Fruit fly (Drosophila melanogaster) whole organism, embryonic: Measurements from ENCODE around the gene stet.
A peak's percentile ranks its signal among the peaks of the same experiment; 100 is the strongest.

Source experiments
- Abd-B ChIP-seq: fragments of 200-800 bp; sonication (Bioruptor generic); optimal IDR thresholded peaks from 2 replicates; lab custom pipeline; 2018; ENCODE audit warnings: missing biosample characterization, mild to moderate bottlenecking, missing genetic modification characterization, moderate library complexity
- Atf3 ChIP-seq: fragments of 200-800 bp; sonication (Bioruptor generic); optimal IDR thresholded peaks from 3 replicates; lab custom pipeline; 2016; ENCODE audit warnings: missing biosample characterization, missing genetic modification characterization
- Blimp-1 ChIP-seq: fragments of 200-800 bp; sonication (Bioruptor generic); optimal IDR thresholded peaks from 3 replicates; lab custom pipeline; 2018; ENCODE audit warnings: missing biosample characterization, missing genetic modification characterization, mild to moderate bottlenecking, moderate library complexity, missing genetic modification reagents
- CG10267 ChIP-seq: fragments of 200-800 bp; sonication (Bioruptor generic); optimal IDR thresholded peaks from 2 replicates; lab custom pipeline; 2018; ENCODE audit warnings: missing biosample characterization, mild to moderate bottlenecking, missing genetic modification characterization, moderate library complexity
- CG10959 ChIP-seq: fragments of 200-800 bp; sonication (Bioruptor generic); IDR thresholded peaks from 2 replicates; pipeline ENCODE4 v1.3.6; 2022; ENCODE audit warnings: missing biosample characterization, missing genetic modification characterization
- CG11723 ChIP-seq: fragments of 200-800 bp; sonication (Bioruptor generic); optimal IDR thresholded peaks from 2 replicates; lab custom pipeline; 2017; ENCODE audit warnings: missing biosample characterization, mild to moderate bottlenecking, missing genetic modification characterization
- CG12219 ChIP-seq: fragments of 200-800 bp; sonication (Bioruptor generic); optimal IDR thresholded peaks from 3 replicates; lab custom pipeline; 2018; ENCODE audit warnings: missing biosample characterization, mild to moderate bottlenecking, missing genetic modification characterization
- CG16813 ChIP-seq: fragments of 200-800 bp; sonication (Bioruptor generic); IDR thresholded peaks from 3 replicates; pipeline ENCODE4 v1.3.6; 2022; ENCODE audit warnings: missing biosample characterization, missing genetic modification characterization; ENCODE audit not compliant: partially characterized antibody
- CG17359 ChIP-seq: fragments of 200-800 bp; sonication (Bioruptor generic); optimal IDR thresholded peaks from 3 replicates; lab custom pipeline; 2018; ENCODE audit warnings: missing biosample characterization, mild to moderate bottlenecking, missing genetic modification characterization, moderate library complexity
- CG18476 ChIP-seq: fragments of 200-800 bp; sonication (Bioruptor generic); optimal IDR thresholded peaks from 2 replicates; lab custom pipeline; 2016; ENCODE audit warnings: missing biosample characterization, mild to moderate bottlenecking, missing genetic modification characterization
- CG3163 ChIP-seq: fragments of 200-800 bp; sonication (Bioruptor generic); optimal IDR thresholded peaks from 3 replicates; lab custom pipeline; 2016; ENCODE audit warnings: missing biosample characterization, missing genetic modification characterization
- CG32767 ChIP-seq: fragments of 200-800 bp; sonication (Bioruptor generic); IDR thresholded peaks from 2 replicates; pipeline ENCODE4 v1.3.6; 2022; ENCODE audit warnings: missing biosample characterization, missing genetic modification characterization
- CG32772 ChIP-seq: fragments of 200-800 bp; sonication (Bioruptor generic); IDR thresholded peaks from 2 replicates; pipeline ENCODE4 v1.3.6; 2022; ENCODE audit warnings: missing biosample characterization, missing genetic modification characterization
- CG3838 ChIP-seq: fragments of 200-800 bp; sonication (Bioruptor generic); optimal IDR thresholded peaks from 3 replicates; lab custom pipeline; 2016; ENCODE audit warnings: missing biosample characterization, missing genetic modification characterization
- CG3847 ChIP-seq: fragments of 200-800 bp; sonication (Bioruptor generic); IDR thresholded peaks from 2 replicates; pipeline ENCODE4 v1.3.6; 2022; ENCODE audit warnings: missing biosample characterization, missing genetic modification characterization
- CG5180 ChIP-seq: fragments of 200-800 bp; sonication (Bioruptor generic); optimal IDR thresholded peaks from 3 replicates; lab custom pipeline; 2017; ENCODE audit warnings: missing biosample characterization, missing genetic modification characterization, mild to moderate bottlenecking, moderate library complexity, missing genetic modification reagents
- CG7963 ChIP-seq: fragments of 200-800 bp; sonication (Bioruptor generic); IDR thresholded peaks from 3 replicates; pipeline ENCODE4 v1.3.6; 2022; ENCODE audit warnings: missing biosample characterization, missing genetic modification characterization; ENCODE audit not compliant: partially characterized antibody
- H15 ChIP-seq: fragments of 200-800 bp; sonication (Bioruptor generic); IDR thresholded peaks from 3 replicates; pipeline ENCODE4 v1.3.6; 2022; ENCODE audit warnings: missing biosample characterization, missing genetic modification characterization
- Hr51 ChIP-seq, 2 experiments: fragments of 200-800 bp; sonication (Bioruptor generic); optimal IDR thresholded peaks; 2 replicates in 1 of 2; 3 replicates in 1 of 2; lab custom pipeline; 2016 to 2018; ENCODE audit warnings: missing biosample characterization in 2 of 2, missing genetic modification characterization in 2 of 2, mild to moderate bottlenecking in 1 of 2, moderate library complexity in 1 of 2
- Hsf ChIP-seq: fragments of 200-800 bp; sonication (Bioruptor generic); optimal IDR thresholded peaks from 3 replicates; lab custom pipeline; 2016; ENCODE audit warnings: missing biosample characterization, missing genetic modification characterization
- NfI ChIP-seq: fragments of 200-800 bp; sonication (Bioruptor generic); optimal IDR thresholded peaks from 3 replicates; lab custom pipeline; 2018; ENCODE audit warnings: missing biosample characterization, mild to moderate bottlenecking, missing genetic modification characterization, moderate library complexity
- Taf1 ChIP-seq: fragments of 200-800 bp; sonication (Bioruptor generic); IDR thresholded peaks from 2 replicates; pipeline ENCODE4 v1.3.6; 2022; ENCODE audit warnings: missing biosample characterization, missing genetic modification characterization
- Vsx1 ChIP-seq: fragments of 200-800 bp; sonication (Bioruptor generic); optimal IDR thresholded peaks from 2 replicates; lab custom pipeline; 2017; ENCODE audit warnings: missing biosample characterization, mild to moderate bottlenecking, missing genetic modification characterization, missing genetic modification reagents
- Xbp1 ChIP-seq: fragments of 200-800 bp; sonication (Bioruptor generic); optimal IDR thresholded peaks from 3 replicates; lab custom pipeline; 2016; ENCODE audit warnings: missing biosample characterization, mild to moderate bottlenecking, missing genetic modification characterization
- caup ChIP-seq: fragments of 200-800 bp; sonication (Bioruptor generic); optimal IDR thresholded peaks from 3 replicates; lab custom pipeline; 2017; ENCODE audit warnings: missing biosample characterization, mild to moderate bottlenecking, missing genetic modification characterization, moderate library complexity; ENCODE audit not compliant: severe bottlenecking
- chif ChIP-seq, 2 experiments: fragments of 200-800 bp; sonication (Bioruptor generic); optimal IDR thresholded peaks; 3 replicates each; lab custom pipeline; 2016; ENCODE audit warnings: missing biosample characterization in 2 of 2, missing genetic modification characterization in 2 of 2
- chm ChIP-seq: fragments of 200-800 bp; sonication (Bioruptor generic); IDR thresholded peaks from 2 replicates; pipeline ENCODE4 v1.3.6; 2022; ENCODE audit warnings: missing biosample characterization, missing genetic modification characterization
- chn ChIP-seq: fragments of 200-800 bp; sonication (Bioruptor generic); optimal IDR thresholded peaks from 2 replicates; lab custom pipeline; 2016; ENCODE audit warnings: missing biosample characterization, missing genetic modification characterization
- ci ChIP-seq: fragments of 200-800 bp; sonication (Bioruptor generic); IDR thresholded peaks from 3 replicates; pipeline ENCODE4 v1.3.6; 2022; ENCODE audit warnings: missing biosample characterization, missing genetic modification characterization
- crol ChIP-seq: fragments of 200-800 bp; sonication (Bioruptor generic); IDR thresholded peaks from 2 replicates; pipeline ENCODE4 v1.3.6; 2022; ENCODE audit warnings: missing biosample characterization, missing genetic modification characterization
- dan ChIP-seq: fragments of 200-800 bp; sonication (Bioruptor generic); IDR thresholded peaks from 2 replicates; pipeline ENCODE4 v1.3.6; 2022; ENCODE audit warnings: missing biosample characterization, missing genetic modification characterization
- dmrt99B ChIP-seq: fragments of 200-800 bp; sonication (Bioruptor generic); optimal IDR thresholded peaks from 2 replicates; lab custom pipeline; 2018; ENCODE audit warnings: missing biosample characterization, mild to moderate bottlenecking, missing genetic modification characterization, moderate library complexity
- dpn ChIP-seq, 2 experiments: fragments of 200-800 bp; sonication (Bioruptor generic); optimal IDR thresholded peaks; 3 replicates each; lab custom pipeline; 2016; ENCODE audit warnings: missing biosample characterization in 2 of 2, missing genetic modification characterization in 2 of 2
- ewg ChIP-seq: fragments of 200-800 bp; sonication (Bioruptor generic); optimal IDR thresholded peaks from 3 replicates; lab custom pipeline; 2017; ENCODE audit warnings: mild to moderate bottlenecking, missing biosample characterization, missing genetic modification reagents, missing genetic modification characterization
- gce ChIP-seq: fragments of 200-800 bp; sonication (Bioruptor generic); IDR thresholded peaks from 3 replicates; pipeline ENCODE4 v1.3.6; 2022; ENCODE audit warnings: missing biosample characterization, missing genetic modification characterization
- gcm ChIP-seq: fragments of 200-800 bp; sonication (Bioruptor generic); optimal IDR thresholded peaks from 2 replicates; lab custom pipeline; 2019; ENCODE audit warnings: missing biosample characterization, mild to moderate bottlenecking, missing genetic modification characterization, moderate library complexity
- gem ChIP-seq: fragments of 200-800 bp; sonication (Bioruptor generic); optimal IDR thresholded peaks from 2 replicates; lab custom pipeline; 2019; ENCODE audit warnings: missing biosample characterization, mild to moderate bottlenecking, missing genetic modification characterization, moderate library complexity
- hth ChIP-seq: fragments of >200 bp; optimal IDR thresholded peaks from 2 replicates; lab custom pipeline; 2017; ENCODE audit warnings: inconsistent platforms
- jing ChIP-seq: fragments of 200-800 bp; sonication (Bioruptor generic); optimal IDR thresholded peaks from 2 replicates; lab custom pipeline; 2018; ENCODE audit warnings: missing biosample characterization, mild to moderate bottlenecking, missing genetic modification characterization
- lab ChIP-seq: fragments of 200-800 bp; sonication (Bioruptor generic); optimal IDR thresholded peaks from 3 replicates; lab custom pipeline; 2017; ENCODE audit warnings: missing biosample characterization, missing genetic modification characterization, mild to moderate bottlenecking, moderate library complexity, missing genetic modification reagents
- lola ChIP-seq, 3 experiments: fragments of >200 bp in 2 of 3; fragments of 200-800 bp in 1 of 3; sonication (Bioruptor generic) in 1 of 3; optimal IDR thresholded peaks; 2 replicates each; lab custom pipeline; 2017 to 2019; ENCODE audit warnings: missing biosample characterization in 3 of 3, missing genetic modification characterization in 3 of 3, mild to moderate bottlenecking in 1 of 3, moderate library complexity in 1 of 3
- nmo ChIP-seq: fragments of 200-800 bp; sonication (Bioruptor generic); optimal IDR thresholded peaks from 2 replicates; lab custom pipeline; 2018; ENCODE audit warnings: missing biosample characterization, mild to moderate bottlenecking, missing genetic modification characterization, moderate library complexity
- pho ChIP-seq: fragments of 200-800 bp; sonication (Bioruptor generic); optimal IDR thresholded peaks from 2 replicates; lab custom pipeline; 2016; ENCODE audit warnings: missing biosample characterization, missing genetic modification characterization
- row ChIP-seq: fragments of 200-800 bp; sonication (Bioruptor generic); IDR thresholded peaks from 3 replicates; pipeline ENCODE4 v1.3.6; 2022; ENCODE audit warnings: missing biosample characterization, missing genetic modification characterization
- shn ChIP-seq: fragments of 200-800 bp; sonication (Bioruptor generic); optimal IDR thresholded peaks from 3 replicates; lab custom pipeline; 2016; ENCODE audit warnings: missing biosample characterization, missing genetic modification characterization
- sob ChIP-seq: fragments of 200-800 bp; sonication (Bioruptor generic); IDR thresholded peaks from 2 replicates; pipeline ENCODE4 v1.3.6; 2022; ENCODE audit warnings: missing biosample characterization, missing genetic modification characterization
- sr ChIP-seq: fragments of 200-800 bp; sonication (Bioruptor generic); IDR thresholded peaks from 3 replicates; pipeline ENCODE4 v1.3.6; 2022; ENCODE audit warnings: missing biosample characterization, missing genetic modification characterization
- tio ChIP-seq: fragments of 200-800 bp; sonication (Bioruptor generic); optimal IDR thresholded peaks from 2 replicates; lab custom pipeline; 2017; ENCODE audit warnings: missing biosample characterization, missing genetic modification characterization, inconsistent platforms
- unc-4 ChIP-seq: fragments of 200-800 bp; sonication (Bioruptor generic); IDR thresholded peaks from 2 replicates; pipeline ENCODE4 v1.3.6; 2022; ENCODE audit warnings: missing biosample characterization, missing genetic modification characterization; ENCODE audit not compliant: partially characterized antibody

The stet gene

DNA sequence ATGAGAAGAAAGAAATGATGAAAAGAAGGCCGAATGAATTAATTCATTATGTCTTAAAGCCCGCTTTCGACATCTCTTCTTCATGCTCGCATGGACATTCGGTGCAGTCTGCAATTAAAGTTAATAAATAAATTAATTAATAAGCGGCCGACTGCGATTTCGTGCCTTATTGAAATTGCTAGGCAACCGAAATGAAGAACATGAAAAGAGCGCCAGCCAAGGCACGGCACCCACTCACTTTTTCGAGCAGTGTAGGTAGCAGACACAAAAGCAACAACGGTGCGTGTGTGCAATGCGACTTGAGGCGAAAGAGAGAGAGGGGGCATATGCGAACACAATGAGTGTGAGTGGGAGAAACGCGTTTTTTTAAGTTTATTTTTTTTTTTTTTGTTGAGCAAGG, 24.9 kb downstream of the stet start (continued):
- TF ChIP-seq Vsx1 (peak; percentile 36), lab (GFP tag; lab: Kevin White, UChicago) (no peak), tio (GFP tag; lab: Kevin White, UChicago) (peak; percentile 41), CG11723 (GFP tag; lab: Kevin White, UChicago) (peak; percentile 22), gcm (GFP tag; lab: Kevin White, UChicago) (peak; percentile 10), H15 (GFP tag; lab: Robert Waterston, UW) (0 out of 3 replicates have a peak, but pooled peaks have one; percentile 40), Xbp1 (GFP tag; lab: Kevin White, UChicago) (peak; percentile 52), CG17359 (tag; lab: Kevin White, UChicago) (peak; percentile 44), CG32767 (GFP tag; lab: Robert Waterston, UW) (0 out of 2 replicates have a peak, but pooled peaks have one; percentile 31), pho (GFP tag; lab: Kevin White, UChicago) (no peak), sob (GFP tag; lab: Robert Waterston, UW) (peak; percentile 34; the same call in 1 of the 2 replicates), NfI (GFP tag; lab: Kevin White, UChicago) (peak; percentile 15), CG32772 (peak; percentile 59), chn (GFP tag; lab: Kevin White, UChicago) (peak; percentile 7), chif (GFP tag; optimal IDR thresholded peaks at IDR 0.05; lab: Kevin White, UChicago) (peak; percentile 11 to 19), row (GFP tag; lab: Robert Waterston, UW) (peak; percentile 29; the same call in 1 of the 3 replicates), sr (GFP tag; lab: Robert Waterston, UW) (peak; percentile 76), ewg (peak; percentile 39), CG5180 (GFP tag; lab: Kevin White, UChicago) (no peak), CG7963 (no peak), dmrt99B (tag; lab: Kevin White, UChicago) (peak; percentile 40), Hsf (peak; percentile 25), CG10267 (tag; lab: Kevin White, UChicago) (peak; percentile 18), Blimp-1 (GFP tag; lab: Kevin White, UChicago) (peak; percentile 38), lola (GFP tag; optimal IDR thresholded peaks at IDR 0.05; lab: Kevin White, UChicago) (peak in 1 of 3 experiments; percentile 43), Atf3 (GFP tag; lab: Kevin White, UChicago) (no peak), shn (GFP tag; lab: Kevin White, UChicago) (peak; percentile 3), CG3163 (GFP tag; lab: Kevin White, UChicago) (no peak), Taf1 (no peak), Hr51 (GFP tag; optimal IDR thresholded peaks at IDR 0.05; lab: Kevin White, UChicago) (peak; percentile 6 to 51), Abd-B (GFP tag; lab: Kevin White, UChicago) (peak; percentile 36), CG12219 (GFP tag; lab: Kevin White, UChicago) (no peak), jing (peak; percentile 32), CG18476 (GFP tag; lab: Kevin White, UChicago) (peak; percentile 8), crol (GFP tag; lab: Robert Waterston, UW) (peak; percentile 16; the same call in 1 of the 2 replicates), CG3838 (GFP tag; lab: Kevin White, UChicago) (peak; percentile 42), ci (GFP tag; lab: Robert Waterston, UW) (peak; percentile 59; the same call in 2 of the 3 replicates), hth (lab: Kevin White, UChicago) (no peak), dpn (GFP tag; optimal IDR thresholded peaks at IDR 0.05; lab: Kevin White, UChicago) (peak in 1 of 2 experiments; percentile 25), unc-4 (GFP tag; lab: Robert Waterston, UW) (no peak), gce (GFP tag; lab: Robert Waterston, UW) (0 out of 3 replicates have a peak, but pooled peaks have one; percentile 8), chm (GFP tag; lab: Robert Waterston, UW) (peak; percentile 40; the same call in 1 of the 2 replicates), CG16813 (GFP tag; lab: Robert Waterston, UW) (no peak), CG10959 (GFP tag; lab: Robert Waterston, UW) (peak; percentile 39; the same call in 1 of the 2 replicates), CG3847 (GFP tag; lab: Robert Waterston, UW) (no peak), gem (tag; lab: Kevin White, UChicago) (peak; percentile 59), dan (GFP tag; lab: Robert Waterston, UW) (no peak), nmo (GFP tag; lab: Kevin White, UChicago) (peak; percentile 45), caup (GFP tag; lab: Kevin White, UChicago) (no peak)
